Worm (Caenorhabditis elegans): ENCODE results near the gene paf-2.

The paf-2 gene

ce11 chrX:4283989-4284388 is 13.6 kb downstream of the paf-2 start, which contains the start of gene ets-10 (continued):
- TF ChIP-seq dve-1 (tag; optimal IDR thresholded peaks at IDR 0.05; ENCODE audit: insufficient read depth): peak; percentile 31
- TF ChIP-seq unc-62 (GFP tag; optimal IDR thresholded peaks at IDR 0.05 in 1 of 2): no peak
- no peak for TF ChIP-seq unc-62 (tag; optimal IDR thresholded peaks at IDR 0.05)
- TF ChIP-seq hlh-11 (tag; optimal IDR thresholded peaks at IDR 0.05): no peak
- no peak for TF ChIP-seq ceh-32 (tag; optimal IDR thresholded peaks at IDR 0.05; ENCODE audit: poor library complexity)
- TF ChIP-seq daf-19 (GFP tag; conservative IDR thresholded peaks at IDR 0.05): no peak
- no peak for TF ChIP-seq daf-16 (GFP tag; optimal IDR thresholded peaks at IDR 0.05)
- peak; percentile 82 for TF ChIP-seq daf-16 (tag; optimal IDR thresholded peaks at IDR 0.05)
- TF ChIP-seq lin-39 (tag; optimal IDR thresholded peaks at IDR 0.05): no peak
- TF ChIP-seq php-3 (GFP tag; IDR thresholded peaks at IDR 0.05): peak; percentile 46; the same call in 1 of the 2 replicates
- TF ChIP-seq snpc-1.2 (GFP tag; IDR thresholded peaks at IDR 0.05): no peak
- no peak for TF ChIP-seq ceh-82 (tag; optimal IDR thresholded peaks at IDR 0.05)
- TF ChIP-seq F26F4.8 (GFP tag; conservative IDR thresholded peaks at IDR 0.05): no peak
- TF ChIP-seq arid-1 (GFP tag; conservative IDR thresholded peaks at IDR 0.05): no peak
- TF ChIP-seq mep-1 (tag; optimal IDR thresholded peaks at IDR 0.05): no peak
- TF ChIP-seq Y105C5A.15 (GFP tag; IDR thresholded peaks at IDR 0.05): no peak
- no peak for TF ChIP-seq F44E2.7 (GFP tag; IDR thresholded peaks at IDR 0.05)
- no peak for TF ChIP-seq ceh-20 (GFP tag; IDR thresholded peaks at IDR 0.05)
- no peak for TF ChIP-seq duxl-1 (tag; optimal IDR thresholded peaks at IDR 0.05; ENCODE audit: poor library complexity)
- TF ChIP-seq mdt-29 (GFP tag; IDR thresholded peaks at IDR 0.05): no peak
- TF ChIP-seq nhr-28 (tag; optimal IDR thresholded peaks at IDR 0.05): peak; percentile 65
- no peak for TF ChIP-seq nhr-102 (tag; optimal IDR thresholded peaks at IDR 0.05)
- TF ChIP-seq ctbp-1 (GFP tag; IDR thresholded peaks at IDR 0.05): no peak
- no peak for TF ChIP-seq nhr-77 (tag; optimal IDR thresholded peaks at IDR 0.05)
- no peak for TF ChIP-seq F37D6.2 (tag; optimal IDR thresholded peaks at IDR 0.05)
- no peak for TF ChIP-seq spr-3 (GFP tag; optimal IDR thresholded peaks at IDR 0.05)
- no peak for TF ChIP-seq zag-1 (tag; optimal IDR thresholded peaks at IDR 0.05)
- TF ChIP-seq mdl-1 (tag; optimal IDR thresholded peaks at IDR 0.05): no peak
- TF ChIP-seq aly-2 (tag; optimal IDR thresholded peaks at IDR 0.05): no peak
- no peak for TF ChIP-seq F49E8.2 (tag; optimal IDR thresholded peaks at IDR 0.05; ENCODE audit: borderline replicate concordance)

ce11 chrX:4282380-4282779 is 15.2 kb downstream of the paf-2 start, which contains the start of gene C52B9.19:
C52B9.19 (plus strand) TSS chrX:4282555.
- no peak for TF ChIP-seq tag-97 (GFP tag; IDR thresholded peaks at IDR 0.05)
- no peak for TF ChIP-seq Y75B8A.6 (GFP tag; IDR thresholded peaks at IDR 0.05)
- peak; percentile 30 for TF ChIP-seq pqm-1 (tag; optimal IDR thresholded peaks at IDR 0.05)
- no peak for TF ChIP-seq aly-2 (tag; optimal IDR thresholded peaks at IDR 0.05)
- no peak for TF ChIP-seq egl-43 (GFP tag; IDR thresholded peaks at IDR 0.05)
- no peak for TF ChIP-seq unc-39 (tag; optimal IDR thresholded peaks at IDR 0.05)
- TF ChIP-seq aha-1 (tag): peak; percentile 7
- no peak for TF ChIP-seq nhr-42 (GFP tag; IDR thresholded peaks at IDR 0.05)
- TF ChIP-seq dmd-6 (GFP tag; IDR thresholded peaks at IDR 0.05): no peak
- TF ChIP-seq nhr-11 (tag; optimal IDR thresholded peaks at IDR 0.05): no peak
- TF ChIP-seq nhr-76 (tag; optimal IDR thresholded peaks at IDR 0.05): no peak
- TF ChIP-seq attf-4 (tag; optimal IDR thresholded peaks at IDR 0.05): no peak
- TF ChIP-seq arid-1 (GFP tag; conservative IDR thresholded peaks at IDR 0.05): no peak
- no peak for TF ChIP-seq nhr-25 (tag; optimal IDR thresholded peaks at IDR 0.05; ENCODE audit: borderline replicate concordance, insufficient read depth)
- no peak for TF ChIP-seq F10B5.3 (tag; optimal IDR thresholded peaks at IDR 0.05)
- no peak for TF ChIP-seq tra-1 (GFP tag; IDR thresholded peaks at IDR 0.05)
- no peak for TF ChIP-seq zip-2 (tag; optimal IDR thresholded peaks at IDR 0.05)
- TF ChIP-seq cey-2 (tag; optimal IDR thresholded peaks at IDR 0.05; ENCODE audit: borderline replicate concordance, insufficient read depth): no peak
- TF ChIP-seq daf-16 (GFP tag; optimal IDR thresholded peaks at IDR 0.05): no peak
- peak; percentile 53 for TF ChIP-seq daf-16 (tag; optimal IDR thresholded peaks at IDR 0.05)
- TF ChIP-seq F37D6.2 (tag; optimal IDR thresholded peaks at IDR 0.05): no peak
- no peak for TF ChIP-seq F26F4.8 (GFP tag; conservative IDR thresholded peaks at IDR 0.05)
- no peak for TF ChIP-seq mep-1 (tag; optimal IDR thresholded peaks at IDR 0.05)
- peak; percentile 4 for TF ChIP-seq dve-1 (tag; optimal IDR thresholded peaks at IDR 0.05; ENCODE audit: insufficient read depth)
- no peak for TF ChIP-seq Y5F2A.4 (GFP tag; optimal IDR thresholded peaks at IDR 0.05)
- no peak for TF ChIP-seq duxl-1 (tag; optimal IDR thresholded peaks at IDR 0.05; ENCODE audit: poor library complexity)
- no peak for TF ChIP-seq dpl-1 (GFP tag; optimal IDR thresholded peaks at IDR 0.05)
- no peak for TF ChIP-seq nhr-48 (tag; optimal IDR thresholded peaks at IDR 0.05)
- TF ChIP-seq ZK546.5 (tag; optimal IDR thresholded peaks at IDR 0.05): no peak
- TF ChIP-seq lin-29 (GFP tag; IDR thresholded peaks at IDR 0.05): no peak
- peak; percentile 43 for TF ChIP-seq nhr-28 (tag; optimal IDR thresholded peaks at IDR 0.05)

Data from whole organism, L4 larva.